Worm (Caenorhabditis elegans) whole organism, L4 larva: ENCODE results near the gene rbm-22.

Experiments
- F26F4.8 ChIP-seq: fragments of 200-800 bp; sonication (Bioruptor generic); conservative IDR thresholded peaks from 2 replicates; pipeline ENCODE4 v1.3.6; 2022; ENCODE audit warnings: missing genetic modification characterization, missing compliant biosample characterization
- F44E2.7 ChIP-seq: fragments of 200-800 bp; sonication (Bioruptor generic); IDR thresholded peaks from 2 replicates; pipeline ENCODE4 v2.1.2; 2022; ENCODE audit warnings: missing genetic modification characterization, missing compliant biosample characterization
- aly-2 ChIP-seq: sonication (generic microtip); optimal IDR thresholded peaks from 2 replicates; lab custom pipeline; 2018; ENCODE audit warnings: missing biosample characterization, missing genetic modification characterization
- fkh-10 ChIP-seq: fragments of 150-350 bp; optimal IDR thresholded peaks from 2 replicates; lab custom pipeline; 2014; ENCODE audit warnings: missing biosample characterization, missing genetic modification reagents, missing genetic modification characterization
- lin-13 ChIP-seq: fragments of 150-350 bp; optimal IDR thresholded peaks from 2 replicates; lab custom pipeline; 2014; ENCODE audit warnings: missing biosample characterization, missing genetic modification reagents, missing genetic modification characterization
- nhr-11 ChIP-seq: fragments of 150-350 bp; optimal IDR thresholded peaks from 2 replicates; lab custom pipeline; 2014; ENCODE audit warnings: missing biosample characterization, missing genetic modification characterization
- nhr-237 ChIP-seq: sonication (generic microtip); optimal IDR thresholded peaks from 2 replicates; lab custom pipeline; 2017; ENCODE audit warnings: missing biosample characterization, missing genetic modification characterization
- nhr-6 ChIP-seq: fragments of 150-350 bp; optimal IDR thresholded peaks from 2 replicates; lab custom pipeline; 2014; ENCODE audit warnings: missing biosample characterization, missing genetic modification characterization
- unc-130 ChIP-seq: sonication (generic microtip); optimal IDR thresholded peaks from 2 replicates; lab custom pipeline; 2016; ENCODE audit warnings: missing genetic modification reagents, missing genetic modification characterization, missing compliant biosample characterization

DNA sequence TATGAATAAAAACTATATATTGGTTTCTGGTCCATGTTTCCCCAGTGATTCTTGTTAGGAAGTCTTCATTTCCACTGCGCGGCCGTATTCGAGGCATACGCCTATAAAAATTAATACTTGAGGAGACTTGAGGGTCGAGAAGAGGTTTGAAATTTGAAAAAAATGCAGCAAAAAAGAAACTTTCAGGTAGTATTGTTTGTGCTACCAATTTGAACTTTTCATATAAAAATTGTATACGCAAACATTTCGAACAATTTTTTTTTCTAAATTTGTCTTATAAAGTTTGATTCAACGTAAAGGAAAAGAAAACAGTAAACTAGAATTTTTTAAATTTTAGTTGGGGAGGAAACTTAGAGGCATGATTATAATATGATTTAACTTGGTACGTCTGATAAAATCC lies 9.4 kb upstream of the rbm-22 start, which contains the start of gene T11G6.4:
- TF ChIP-seq F26F4.8 (GFP tag; lab: Robert Waterston, UW) (no peak), nhr-6 (tag; lab: Kevin White, UChicago) (no peak), fkh-10 (GFP tag; lab: Kevin White, UChicago) (no peak), nhr-237 (tag; lab: Kevin White, UChicago) (no peak), lin-13 (no peak), aly-2 (tag; lab: Kevin White, UChicago) (no peak), F44E2.7 (GFP tag; lab: Robert Waterston, UW) (no peak), unc-130 (GFP tag; lab: Kevin White, UChicago) (no peak), nhr-11 (tag; lab: Kevin White, UChicago) (no peak)
